Worm (Caenorhabditis elegans) whole organism, young adult: Measurements from ENCODE around the gene F17C11.22.

ENCODE experiments used
- B0336.3 ChIP-seq: fragments of 200-800 bp; sonication (Bioruptor generic); IDR thresholded peaks from 2 replicates; pipeline ENCODE4 v1.3.6; 2022; ENCODE audit warnings: missing genetic modification characterization, missing compliant biosample characterization
- F49E8.2 ChIP-seq: sonication (generic microtip); optimal IDR thresholded peaks from 3 replicates; lab custom pipeline; 2017; ENCODE audit warnings: missing genetic modification characterization, mild to moderate bottlenecking, missing compliant biosample characterization, antibody characterized with exemption, moderate library complexity; ENCODE audit not compliant: insufficient read depth
- F52B5.7 ChIP-seq: sonication (generic microtip); optimal IDR thresholded peaks from 2 replicates; lab custom pipeline; 2016; ENCODE audit warnings: mild to moderate bottlenecking, missing genetic modification characterization, missing compliant biosample characterization
- T26A5.8 ChIP-seq: sonication (generic microtip); optimal IDR thresholded peaks from 2 replicates; lab custom pipeline; 2016; ENCODE audit warnings: missing genetic modification characterization, missing compliant biosample characterization
- ama-1 ChIP-seq, 3 experiments: fragments of 150-350 bp in 1 of 3; sonication (generic microtip) in 2 of 3; optimal IDR thresholded peaks; 2 replicates each; lab custom pipeline; 2014 to 2018; ENCODE audit warnings: missing biosample characterization in 2 of 3, missing genetic modification characterization in 2 of 3, missing genetic modification reagents in 2 of 3
- atf-7 ChIP-seq: sonication (generic microtip); optimal IDR thresholded peaks from 2 replicates; lab custom pipeline; 2017; ENCODE audit warnings: mild to moderate bottlenecking, missing genetic modification characterization, missing compliant biosample characterization
- athp-1 ChIP-seq: sonication (generic microtip); optimal IDR thresholded peaks from 2 replicates; lab custom pipeline; 2017; ENCODE audit warnings: mild to moderate bottlenecking, missing genetic modification characterization, missing compliant biosample characterization
- bed-1 ChIP-seq: fragments of 200-800 bp; sonication (Bioruptor generic); IDR thresholded peaks from 2 replicates; pipeline ENCODE4 v1.3.6; 2022; ENCODE audit warnings: missing genetic modification reagents, missing genetic modification characterization, missing compliant biosample characterization
- cebp-1 ChIP-seq, 2 experiments: fragments of 200-800 bp in 1 of 2; sonication (Bioruptor generic) in 1 of 2; sonication (generic microtip) in 1 of 2; IDR thresholded peaks in 1 of 2; optimal IDR thresholded peaks in 1 of 2; 2 replicates each; pipeline versions ENCODE4 v1.3.6 to Lab custom; 2017 to 2022; ENCODE audit warnings: missing compliant biosample characterization in 2 of 2, missing genetic modification characterization in 2 of 2, mild to moderate bottlenecking in 1 of 2, missing genetic modification reagents in 1 of 2, moderate library complexity in 1 of 2
- chd-7 ChIP-seq: sonication (generic microtip); optimal IDR thresholded peaks from 2 replicates; lab custom pipeline; 2016; ENCODE audit warnings: mild to moderate bottlenecking, missing genetic modification characterization, moderate library complexity, missing compliant biosample characterization
- ekl-4 ChIP-seq: fragments of 200-800 bp; sonication (Bioruptor generic); IDR thresholded peaks from 2 replicates; pipeline ENCODE4 v1.3.6; 2022; ENCODE audit warnings: missing genetic modification reagents, missing genetic modification characterization, missing compliant biosample characterization
- ets-4 ChIP-seq: fragments of 200-800 bp; sonication (Bioruptor generic); optimal IDR thresholded peaks from 2 replicates; lab custom pipeline; 2018; ENCODE audit warnings: mild to moderate bottlenecking, missing genetic modification characterization, missing compliant biosample characterization
- fkh-3 ChIP-seq: sonication (generic microtip); optimal IDR thresholded peaks from 2 replicates; lab custom pipeline; 2016; ENCODE audit warnings: mild to moderate bottlenecking, missing genetic modification characterization, missing compliant biosample characterization
- hmg-1.2 ChIP-seq: fragments of 200-800 bp; sonication (Bioruptor generic); IDR thresholded peaks from 2 replicates; pipeline ENCODE4 v1.3.6; 2022; ENCODE audit warnings: missing genetic modification reagents, missing genetic modification characterization, missing compliant biosample characterization
- hsf-1 ChIP-seq: fragments of 200-800 bp; sonication (Bioruptor generic); IDR thresholded peaks from 2 replicates; pipeline ENCODE4 v1.3.6; 2022; ENCODE audit warnings: missing genetic modification reagents, missing genetic modification characterization, missing compliant biosample characterization
- lag-1 ChIP-seq: fragments of 200-800 bp; sonication (Bioruptor generic); IDR thresholded peaks from 2 replicates; pipeline ENCODE4 v1.3.6; 2022; ENCODE audit warnings: missing genetic modification reagents, missing genetic modification characterization, missing compliant biosample characterization
- let-607 ChIP-seq, 2 experiments: fragments of 200-800 bp in 1 of 2; sonication (Bioruptor generic) in 1 of 2; sonication (generic microtip) in 1 of 2; optimal IDR thresholded peaks; 2 replicates each; lab custom pipeline; 2016 to 2018; ENCODE audit warnings: mild to moderate bottlenecking in 2 of 2, missing compliant biosample characterization in 2 of 2, missing genetic modification characterization in 2 of 2, moderate library complexity in 2 of 2, missing genotype in 1 of 2
- lin-54 ChIP-seq: fragments of 200-800 bp; sonication (Bioruptor generic); optimal IDR thresholded peaks from 2 replicates; lab custom pipeline; 2018; ENCODE audit warnings: mild to moderate bottlenecking, missing genetic modification characterization, missing compliant biosample characterization
- lir-1 ChIP-seq: fragments of 200-800 bp; sonication (Bioruptor generic); conservative IDR thresholded peaks from 2 replicates; pipeline ENCODE4 v1.3.6; 2022; ENCODE audit warnings: missing genetic modification reagents, missing genetic modification characterization, missing compliant biosample characterization
- mcd-1 ChIP-seq: fragments of 200-800 bp; sonication (Bioruptor generic); IDR thresholded peaks from 2 replicates; pipeline ENCODE4 v1.3.6; 2022; ENCODE audit warnings: missing genetic modification reagents, missing genetic modification characterization, missing compliant biosample characterization
- nhr-120 ChIP-seq: fragments of 200-800 bp; sonication (Bioruptor generic); IDR thresholded peaks from 2 replicates; pipeline ENCODE4 v1.3.6; 2022; ENCODE audit warnings: missing genetic modification characterization, missing compliant biosample characterization
- nhr-80 ChIP-seq: sonication (generic microtip); optimal IDR thresholded peaks from 2 replicates; lab custom pipeline; 2016; ENCODE audit warnings: missing genetic modification characterization, missing compliant biosample characterization
- repo-1 ChIP-seq: sonication (generic microtip); optimal IDR thresholded peaks from 2 replicates; lab custom pipeline; 2017; ENCODE audit warnings: mild to moderate bottlenecking, missing genetic modification characterization, missing compliant biosample characterization
- rpc-1 ChIP-seq, 2 experiments: fragments of 150-350 bp in 1 of 2; sonication (generic microtip) in 1 of 2; optimal IDR thresholded peaks; 2 replicates each; lab custom pipeline; 2014 to 2018; ENCODE audit warnings: missing biosample characterization in 1 of 2, missing genetic modification characterization in 1 of 2, missing genetic modification reagents in 1 of 2, missing genotype in 1 of 2
- snpc-3.4 ChIP-seq: sonication (generic microtip); optimal IDR thresholded peaks from 2 replicates; lab custom pipeline; 2017; ENCODE audit warnings: missing genetic modification characterization, mild to moderate bottlenecking, missing compliant biosample characterization, antibody characterized with exemption, moderate library complexity, missing genotype, missing genetic modification reagents
- snpc-4 ChIP-seq, 5 experiments: fragments of 150-350 bp in 1 of 5; sonication (generic microtip) in 4 of 5; optimal IDR thresholded peaks; 2 replicates each; lab custom pipeline; 2014 to 2018; ENCODE audit warnings: missing genetic modification characterization in 5 of 5, missing biosample characterization in 3 of 5, antibody characterized with exemption in 2 of 5, mild to moderate bottlenecking in 2 of 5, missing compliant biosample characterization in 2 of 5, missing genotype in 2 of 5, moderate library complexity in 2 of 5, missing genetic modification reagents in 1 of 5
- unc-130 ChIP-seq: sonication (generic microtip); optimal IDR thresholded peaks from 2 replicates; lab custom pipeline; 2016; ENCODE audit warnings: missing genetic modification reagents, missing genetic modification characterization, missing compliant biosample characterization

The F17C11.22 gene

ce11 chrV:10960544-10960943 lies 9.4 kb downstream of the F17C11.22 start, which contains the start of gene vps-36 (continued):
- no peak for TF ChIP-seq F52B5.7 (tag; lab: Kevin White, UChicago)
- no peak for TF ChIP-seq lag-1 (GFP tag; lab: Robert Waterston, UW)

DNA sequence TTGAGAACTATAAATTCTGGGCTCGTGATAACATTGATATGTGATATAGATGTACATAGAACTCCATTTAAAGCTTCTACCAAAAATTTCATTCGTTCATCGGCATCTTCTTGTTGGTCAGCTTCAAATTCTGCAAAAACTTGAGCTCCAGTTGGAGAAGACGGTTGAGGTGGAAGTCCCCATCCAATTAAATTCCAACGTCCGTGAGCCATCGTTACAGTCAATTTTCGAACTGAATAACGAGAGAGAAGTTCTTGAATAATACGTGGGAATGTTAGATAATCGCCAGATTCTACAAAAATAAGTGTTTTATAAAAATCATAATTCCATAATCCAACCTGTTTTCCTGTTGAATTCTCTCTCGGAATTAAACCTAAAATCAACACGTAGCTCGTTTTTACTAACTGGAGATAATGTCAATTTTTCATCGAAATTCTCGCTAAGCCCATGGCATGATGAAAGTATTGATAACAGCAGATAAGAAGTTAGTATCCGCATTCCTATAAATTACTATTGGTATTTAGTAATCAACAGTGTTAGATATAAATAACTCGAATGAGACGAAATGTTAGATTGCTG lies 11.6 kb downstream of the F17C11.22 start, which contains the start of gene pigt-1:
pigt-1 (minus strand) TSS at position 500 of the 579 bp plus-strand sequence.
- TF ChIP-seq athp-1 (tag; lab: Kevin White, UChicago) (peak; percentile 9), let-607 (tag; optimal IDR thresholded peaks at IDR 0.05; lab: Kevin White, UChicago) (peak in 1 of 2 experiments; percentile 0), ets-4 (GFP tag; lab: Kevin White, UChicago) (peak; percentile 11), B0336.3 (peak; percentile 66; the same call in 1 of the 2 replicates), hsf-1 (GFP tag; lab: Robert Waterston, UW) (0 out of 2 replicates have a peak, but pooled peaks have one; percentile 14), mcd-1 (GFP tag; lab: Robert Waterston, UW) (peak; percentile 28; the same call in 1 of the 2 replicates), cebp-1 (GFP tag; IDR thresholded peaks at IDR 0.05; lab: Robert Waterston, UW) (no peak), cebp-1 (tag; optimal IDR thresholded peaks at IDR 0.05; lab: Kevin White, UChicago) (peak; percentile 30), T26A5.8 (no peak), fkh-3 (tag; lab: Kevin White, UChicago) (peak; percentile 25), snpc-3.4 (tag; lab: Kevin White, UChicago) (no peak), ama-1 (optimal IDR thresholded peaks at IDR 0.05; lab: Kevin White, UChicago) (peak; percentile 60), ama-1 (GFP tag; optimal IDR thresholded peaks at IDR 0.05; lab: Kevin White, UChicago) (no peak), lin-54 (GFP tag; lab: Kevin White, UChicago) (peak; percentile 29), repo-1 (tag; lab: Kevin White, UChicago) (peak; percentile 60), rpc-1 (optimal IDR thresholded peaks at IDR 0.05; lab: Kevin White, UChicago) (no peak), rpc-1 (tag; optimal IDR thresholded peaks at IDR 0.05; lab: Kevin White, UChicago) (no peak), F49E8.2 (tag; lab: Kevin White, UChicago) (no peak), snpc-4 (GFP tag; optimal IDR thresholded peaks at IDR 0.05; lab: Kevin White, UChicago) (no peak), snpc-4 (tag; optimal IDR thresholded peaks at IDR 0.05; lab: Kevin White, UChicago) (peak in 1 of 4 experiments; percentile 9), unc-130 (peak; percentile 15), bed-1 (no peak), nhr-80 (tag; lab: Kevin White, UChicago) (no peak), nhr-120 (GFP tag; lab: Robert Waterston, UW) (no peak), ekl-4 (GFP tag; lab: Robert Waterston, UW) (0 out of 2 replicates have a peak, but pooled peaks have one; percentile 42), chd-7 (tag; lab: Kevin White, UChicago) (peak; percentile 23), hmg-1.2 (GFP tag; lab: Robert Waterston, UW) (0 out of 2 replicates have a peak, but pooled peaks have one; percentile 10)

- TF ChIP-seq nhr-80 (tag; lab: Kevin White, UChicago) = peak; percentile 29
- TF ChIP-seq atf-7 = no peak
Observed at ce11 chrV:10955681-10956476, 14.1 kb downstream of the F17C11.22 start, which contains the start of gene F17C11.13. TSS of gene F17C11.13 (plus strand) at chrV:10955923.

DNA sequence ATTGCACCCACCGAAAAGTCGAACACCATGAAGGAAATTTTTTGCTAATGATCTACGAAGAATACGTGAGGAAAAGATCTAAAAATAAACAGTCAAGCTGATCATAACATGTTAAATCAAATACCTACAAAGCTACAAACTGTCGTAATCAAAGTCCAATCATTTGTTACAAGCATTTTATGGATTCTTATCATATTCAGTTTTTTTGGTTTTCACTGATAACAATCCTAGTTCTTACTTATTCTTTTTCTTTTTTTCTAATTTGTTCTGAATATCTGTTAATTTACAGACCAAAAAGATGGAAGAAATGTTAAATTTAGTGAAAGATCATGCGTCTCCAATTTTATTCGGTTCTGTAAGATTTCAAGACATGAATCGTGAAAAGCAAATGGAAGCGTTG lies 15.1 kb downstream of the F17C11.22 start, which contains the start of gene F17C11.6:
F17C11.6 (plus strand) TSS at position 290 of the 400 bp plus-strand sequence.
- TF ChIP-seq lir-1 (no peak), nhr-80 (tag; lab: Kevin White, UChicago) (peak; percentile 14)
